Fruit fly (Drosophila melanogaster) whole organism, prepupa: ENCODE data around the gene CG3117.

Experiments
- CG10669 ChIP-seq: fragments of 200-800 bp; sonication (Bioruptor generic); optimal IDR thresholded peaks from 3 replicates; lab custom pipeline; 2018; ENCODE audit warnings: missing biosample characterization, mild to moderate bottlenecking, missing genetic modification characterization, moderate library complexity
- CG11294 ChIP-seq: fragments of 200-800 bp; sonication (Bioruptor generic); IDR thresholded peaks from 2 replicates; pipeline ENCODE4 v1.3.6; 2022; ENCODE audit warnings: missing biosample characterization, missing genetic modification characterization
- CG11762 ChIP-seq: fragments of 200-800 bp; sonication (Bioruptor generic); optimal IDR thresholded peaks from 3 replicates; lab custom pipeline; 2016; ENCODE audit warnings: missing biosample characterization, missing genetic modification characterization; ENCODE audit not compliant: insufficient read depth
- CG11902 ChIP-seq: fragments of 200-800 bp; sonication (Bioruptor generic); optimal IDR thresholded peaks from 3 replicates; lab custom pipeline; 2016; ENCODE audit warnings: missing biosample characterization, missing genetic modification characterization
- CG1621 ChIP-seq: fragments of 200-800 bp; sonication (Bioruptor generic); optimal IDR thresholded peaks from 3 replicates; lab custom pipeline; 2018; ENCODE audit warnings: missing biosample characterization, mild to moderate bottlenecking, missing genetic modification characterization
- CG32006 ChIP-seq: fragments of 200-800 bp; sonication (Bioruptor generic); optimal IDR thresholded peaks from 3 replicates; lab custom pipeline; 2017; ENCODE audit warnings: missing biosample characterization, mild to moderate bottlenecking, missing genetic modification characterization
- CG34406 ChIP-seq: fragments of 200-800 bp; sonication (Bioruptor generic); optimal IDR thresholded peaks from 3 replicates; lab custom pipeline; 2016; ENCODE audit warnings: missing biosample characterization, missing genetic modification characterization
- CG6276 ChIP-seq: fragments of 200-800 bp; sonication (Bioruptor generic); optimal IDR thresholded peaks from 2 replicates; lab custom pipeline; 2017; ENCODE audit warnings: missing biosample characterization, mild to moderate bottlenecking, missing genetic modification characterization
- CG6792 ChIP-seq: fragments of 200-800 bp; sonication (Bioruptor generic); optimal IDR thresholded peaks from 3 replicates; lab custom pipeline; 2016; ENCODE audit warnings: missing biosample characterization, missing genetic modification characterization
- CG8119 ChIP-seq: fragments of 200-800 bp; sonication (Bioruptor generic); IDR thresholded peaks from 3 replicates; pipeline ENCODE4 v1.3.6; 2022; ENCODE audit warnings: missing biosample characterization, missing genetic modification characterization
- CG8319 ChIP-seq: fragments of 200-800 bp; sonication (Bioruptor generic); optimal IDR thresholded peaks from 3 replicates; lab custom pipeline; 2016; ENCODE audit warnings: missing biosample characterization, missing genetic modification characterization
- CG8632 ChIP-seq: fragments of 200-800 bp; sonication (Bioruptor generic); optimal IDR thresholded peaks from 3 replicates; lab custom pipeline; 2016; ENCODE audit warnings: missing biosample characterization, missing genetic modification characterization
- Eip75B ChIP-seq: fragments of 200-800 bp; sonication (Bioruptor generic); optimal IDR thresholded peaks from 3 replicates; lab custom pipeline; 2016; ENCODE audit warnings: missing biosample characterization, missing genetic modification characterization
- Eip78C ChIP-seq: fragments of 200-800 bp; sonication (Bioruptor generic); peaks from one replicate; lab custom pipeline; 2016; ENCODE audit warnings: missing biosample characterization, missing genetic modification characterization
- Ets21C ChIP-seq: fragments of 200-800 bp; sonication (Bioruptor generic); optimal IDR thresholded peaks from 3 replicates; lab custom pipeline; 2016; ENCODE audit warnings: missing biosample characterization, missing genetic modification characterization
- Hr4 ChIP-seq: fragments of 200-800 bp; sonication (Bioruptor generic); optimal IDR thresholded peaks from 3 replicates; lab custom pipeline; 2016; ENCODE audit warnings: missing biosample characterization, missing genetic modification characterization
- Lpt ChIP-seq: fragments of 200-800 bp; sonication (Bioruptor generic); optimal IDR thresholded peaks from 3 replicates; lab custom pipeline; 2016; ENCODE audit warnings: missing biosample characterization, missing genetic modification characterization
- Met ChIP-seq: fragments of 200-800 bp; sonication (Bioruptor generic); optimal IDR thresholded peaks from 3 replicates; lab custom pipeline; 2016; ENCODE audit warnings: missing biosample characterization, missing genetic modification characterization
- Sox102F ChIP-seq: fragments of 200-800 bp; sonication (Bioruptor generic); optimal IDR thresholded peaks from 2 replicates; lab custom pipeline; 2016; ENCODE audit warnings: missing biosample characterization, mild to moderate bottlenecking, missing genetic modification characterization
- Sox14 ChIP-seq: fragments of 200-800 bp; sonication (Bioruptor generic); optimal IDR thresholded peaks from 3 replicates; lab custom pipeline; 2016; ENCODE audit warnings: missing biosample characterization, missing genetic modification characterization
- Sox15 ChIP-seq: fragments of 200-800 bp; sonication (Bioruptor generic); optimal IDR thresholded peaks from 3 replicates; lab custom pipeline; 2016; ENCODE audit warnings: missing biosample characterization, missing genetic modification characterization
- achi ChIP-seq: fragments of 200-800 bp; sonication (Bioruptor generic); optimal IDR thresholded peaks from 3 replicates; lab custom pipeline; 2016; ENCODE audit warnings: missing biosample characterization, missing genetic modification characterization
- acj6 ChIP-seq: fragments of 200-800 bp; sonication (Bioruptor generic); optimal IDR thresholded peaks from 3 replicates; lab custom pipeline; 2016; ENCODE audit warnings: missing biosample characterization, missing genetic modification characterization
- cyc ChIP-seq: fragments of 200-800 bp; sonication (Bioruptor generic); optimal IDR thresholded peaks from 3 replicates; lab custom pipeline; 2016; ENCODE audit warnings: missing biosample characterization, missing genetic modification characterization
- dsx ChIP-seq: fragments of 200-800 bp; optimal IDR thresholded peaks from 3 replicates; lab custom pipeline; 2019; ENCODE audit warnings: missing biosample characterization, mild to moderate bottlenecking, missing genetic modification characterization, moderate library complexity; ENCODE audit not compliant: poor library complexity, severe bottlenecking
- eg ChIP-seq: fragments of 200-800 bp; sonication (Bioruptor generic); IDR thresholded peaks from 3 replicates; pipeline ENCODE4 v1.3.6; 2022; ENCODE audit warnings: missing biosample characterization, missing genetic modification characterization
- esn ChIP-seq: fragments of 200-800 bp; sonication (Bioruptor generic); optimal IDR thresholded peaks from 2 replicates; lab custom pipeline; 2016; ENCODE audit warnings: missing biosample characterization, mild to moderate bottlenecking, missing genetic modification characterization, moderate library complexity
- fd59A ChIP-seq: fragments of 200-800 bp; sonication (Bioruptor generic); optimal IDR thresholded peaks from 2 replicates; lab custom pipeline; 2017; ENCODE audit warnings: missing biosample characterization, mild to moderate bottlenecking, missing genetic modification characterization, missing genetic modification reagents
- fkh ChIP-seq: fragments of 200-800 bp; sonication (Bioruptor generic); optimal IDR thresholded peaks from 3 replicates; lab custom pipeline; 2017; ENCODE audit warnings: missing biosample characterization, mild to moderate bottlenecking, missing genetic modification characterization, moderate library complexity
- lz ChIP-seq: fragments of 200-800 bp; sonication (Bioruptor generic); optimal IDR thresholded peaks from 3 replicates; lab custom pipeline; 2016; ENCODE audit warnings: missing biosample characterization, missing genetic modification characterization
- pdm3 ChIP-seq: fragments of 200-800 bp; sonication (Bioruptor generic); optimal IDR thresholded peaks from 3 replicates; lab custom pipeline; 2016; ENCODE audit warnings: missing biosample characterization, missing genetic modification characterization
- salr ChIP-seq, 2 experiments: fragments of 200-800 bp; sonication (Bioruptor generic); optimal IDR thresholded peaks; 3 replicates each; lab custom pipeline; 2016 to 2018; ENCODE audit warnings: missing biosample characterization in 2 of 2, missing genetic modification characterization in 2 of 2, mild to moderate bottlenecking in 1 of 2
- spab ChIP-seq: fragments of 200-800 bp; sonication (Bioruptor generic); optimal IDR thresholded peaks from 2 replicates; lab custom pipeline; 2017; ENCODE audit warnings: missing biosample characterization, mild to moderate bottlenecking, missing genetic modification characterization, missing genetic modification reagents
- svp ChIP-seq: fragments of 200-800 bp; sonication (Bioruptor generic); peaks from one replicate; lab custom pipeline; 2016; ENCODE audit warnings: missing biosample characterization, missing genetic modification characterization
- topi ChIP-seq: fragments of 200-800 bp; sonication (Bioruptor generic); optimal IDR thresholded peaks from 3 replicates; lab custom pipeline; 2016; ENCODE audit warnings: missing biosample characterization, missing genetic modification characterization
- vri ChIP-seq: fragments of 200-800 bp; sonication (Bioruptor generic); optimal IDR thresholded peaks from 3 replicates; lab custom pipeline; 2016; ENCODE audit warnings: missing biosample characterization, mild to moderate bottlenecking, missing genetic modification characterization

CG3117 gene

dm6 chr2L:2825406-2825805, 21.6 kb downstream of the CG3117 start, which contains the start of gene CG3123:
TSS of gene CG3123 (minus strand) at chr2L:2825506.
- TF ChIP-seq CG34406 (GFP tag; lab: Kevin White, UChicago) (no peak), salr (GFP tag; optimal IDR thresholded peaks at IDR 0.05; lab: Kevin White, UChicago) (no peak), CG8319 (GFP tag; lab: Kevin White, UChicago) (no peak), Lpt (GFP tag; lab: Kevin White, UChicago) (no peak), Eip78C (GFP tag; lab: Kevin White, UChicago) (no peak)

- TF ChIP-seq esn (GFP tag; lab: Kevin White, UChicago) (no peak), acj6 (GFP tag; lab: Kevin White, UChicago) (no peak), CG8119 (GFP tag; lab: Robert Waterston, UW) (no peak), CG1621 (tag; lab: Kevin White, UChicago) (no peak), vri (GFP tag; lab: Kevin White, UChicago) (no peak), CG8632 (GFP tag; lab: Kevin White, UChicago) (no peak), Met (GFP tag; lab: Kevin White, UChicago) (no peak), CG11294 (no peak), CG11762 (GFP tag; lab: Kevin White, UChicago) (no peak), Sox14 (GFP tag; lab: Kevin White, UChicago) (no peak), CG32006 (GFP tag; lab: Kevin White, UChicago) (no peak), Eip75B (GFP tag; lab: Kevin White, UChicago) (no peak), dsx (GFP tag; lab: Kevin White, UChicago) (no peak), CG6792 (GFP tag; lab: Kevin White, UChicago) (no peak), achi (no peak), Sox102F (GFP tag; lab: Kevin White, UChicago) (no peak), Ets21C (GFP tag; lab: Kevin White, UChicago) (no peak), spab (no peak)
- TF ChIP-seq, all 60 proteins: peak for 0
Observed at dm6 chr2L:2815673-2816072, 31.3 kb downstream of the CG3117 start, which contains the start of gene G6P. TSS of gene G6P (minus strand) at chr2L:2815760.

dm6 chr2L:2812137-2812536, 34.9 kb downstream of the CG3117 start, which contains the start of gene CG2964:
TSS of gene CG2964 (plus strand) at chr2L:2812437.
- TF ChIP-seq esn (GFP tag; lab: Kevin White, UChicago) = no peak
- TF ChIP-seq pdm3 (GFP tag; lab: Kevin White, UChicago) = no peak
- no peak for TF ChIP-seq CG11902 (GFP tag; lab: Kevin White, UChicago)
- no peak for TF ChIP-seq CG6276
- TF ChIP-seq fd59A (GFP tag; lab: Kevin White, UChicago) = no peak
- TF ChIP-seq eg (GFP tag; lab: Robert Waterston, UW) = no peak
- no peak for TF ChIP-seq CG8319 (GFP tag; lab: Kevin White, UChicago)
- no peak for TF ChIP-seq topi (GFP tag; lab: Kevin White, UChicago)
- no peak for TF ChIP-seq CG8632 (GFP tag; lab: Kevin White, UChicago)
- no peak for TF ChIP-seq CG11762 (GFP tag; lab: Kevin White, UChicago)
- TF ChIP-seq Met (GFP tag; lab: Kevin White, UChicago) = no peak
- no peak for TF ChIP-seq dsx (GFP tag; lab: Kevin White, UChicago)
- TF ChIP-seq CG34406 (GFP tag; lab: Kevin White, UChicago) = no peak
- no peak for TF ChIP-seq Sox14 (GFP tag; lab: Kevin White, UChicago)
- no peak for TF ChIP-seq CG1621 (tag; lab: Kevin White, UChicago)
- TF ChIP-seq Sox15 (GFP tag; lab: Kevin White, UChicago) = no peak
- no peak for TF ChIP-seq CG10669 (GFP tag; lab: Kevin White, UChicago)
- no peak for TF ChIP-seq cyc (GFP tag; lab: Kevin White, UChicago)
- no peak for TF ChIP-seq fkh (GFP tag; lab: Kevin White, UChicago)
- TF ChIP-seq salr (GFP tag; optimal IDR thresholded peaks at IDR 0.05; lab: Kevin White, UChicago) = no peak

- TF ChIP-seq svp (GFP tag; lab: Kevin White, UChicago) (peak; percentile 96), achi (no peak), Eip75B (GFP tag; lab: Kevin White, UChicago) (no peak), lz (GFP tag; lab: Kevin White, UChicago) (no peak), Hr4 (GFP tag; lab: Kevin White, UChicago) (no peak)
- TF ChIP-seq, all 60 proteins: peak for 1
Observed at dm6 chr2L:2810831-2811230, 36.2 kb downstream of the CG3117 start.
